Worm (Caenorhabditis elegans) whole organism, L2 larva: ENCODE measurements around the gene btb-6.

Experiments used
- F13H6.1 ChIP-seq: sonication (generic microtip); optimal IDR thresholded peaks from 2 replicates; lab custom pipeline; 2016; ENCODE audit warnings: missing genetic modification characterization, missing compliant biosample characterization
- R02D3.7 ChIP-seq: fragments of 150-350 bp; optimal IDR thresholded peaks from 2 replicates; lab custom pipeline; 2014; ENCODE audit warnings: missing biosample characterization, missing genetic modification characterization
- alr-1 ChIP-seq: fragments of 150-350 bp; optimal IDR thresholded peaks from 2 replicates; lab custom pipeline; 2014; ENCODE audit warnings: missing biosample characterization, missing genetic modification characterization
- aly-2 ChIP-seq: fragments of 150-350 bp; optimal IDR thresholded peaks from 2 replicates; lab custom pipeline; 2014; ENCODE audit warnings: missing biosample characterization, missing genetic modification characterization
- ama-1 ChIP-seq: fragments of 150-350 bp; optimal IDR thresholded peaks from 2 replicates; lab custom pipeline; 2018; ENCODE audit warnings: inconsistent platforms
- blmp-1 ChIP-seq: sonication (generic microtip); optimal IDR thresholded peaks from 2 replicates; lab custom pipeline; 2017; ENCODE audit warnings: missing genetic modification characterization, mild to moderate bottlenecking, missing compliant biosample characterization, antibody characterized with exemption, moderate library complexity; ENCODE audit not compliant: insufficient read depth
- ceh-82 ChIP-seq: fragments of 150-350 bp; optimal IDR thresholded peaks from 2 replicates; lab custom pipeline; 2014; ENCODE audit warnings: missing biosample characterization, missing genetic modification characterization
- crh-2 ChIP-seq: sonication (generic microtip); optimal IDR thresholded peaks from 2 replicates; lab custom pipeline; 2017; ENCODE audit warnings: missing biosample characterization, missing genetic modification characterization
- dmd-4 ChIP-seq: sonication (generic microtip); optimal IDR thresholded peaks from 2 replicates; lab custom pipeline; 2017; ENCODE audit warnings: missing biosample characterization, missing genetic modification characterization
- elt-1 ChIP-seq: fragments of 150-350 bp; optimal IDR thresholded peaks from 2 replicates; lab custom pipeline; 2014; ENCODE audit warnings: missing biosample characterization, missing genetic modification characterization
- elt-3 ChIP-seq: sonication (generic microtip); optimal IDR thresholded peaks from 2 replicates; lab custom pipeline; 2017; ENCODE audit warnings: missing biosample characterization, missing genetic modification characterization
- gmeb-1 ChIP-seq: fragments of 150-350 bp; optimal IDR thresholded peaks from 2 replicates; lab custom pipeline; 2014; ENCODE audit warnings: missing biosample characterization, missing genetic modification characterization
- lin-11 ChIP-seq: fragments of 150-350 bp; sonication (generic microtip); optimal IDR thresholded peaks from 2 replicates; lab custom pipeline; 2014; ENCODE audit warnings: missing biosample characterization, missing genetic modification characterization, inconsistent platforms, mixed read lengths
- lin-39 ChIP-seq: fragments of 150-350 bp; optimal IDR thresholded peaks from 2 replicates; lab custom pipeline; 2014; ENCODE audit warnings: missing biosample characterization, missing genetic modification reagents, missing genetic modification characterization
- mab-5 ChIP-seq: fragments of 150-350 bp; optimal IDR thresholded peaks from 2 replicates; lab custom pipeline; 2014; ENCODE audit warnings: missing biosample characterization, missing genetic modification characterization
- mdl-1 ChIP-seq, 2 experiments: fragments of 150-350 bp in 1 of 2; sonication (generic microtip) in 1 of 2; optimal IDR thresholded peaks; 2 replicates each; lab custom pipeline; 2017; ENCODE audit warnings: missing biosample characterization in 2 of 2, missing genetic modification characterization in 2 of 2
- nhr-10 ChIP-seq: sonication (generic microtip); optimal IDR thresholded peaks from 2 replicates; lab custom pipeline; 2017; ENCODE audit warnings: missing biosample characterization, missing genetic modification characterization
- nhr-11 ChIP-seq: fragments of 150-350 bp; optimal IDR thresholded peaks from 2 replicates; lab custom pipeline; 2014; ENCODE audit warnings: missing biosample characterization, missing genetic modification characterization
- nhr-12 ChIP-seq: fragments of 150-350 bp; optimal IDR thresholded peaks from 2 replicates; lab custom pipeline; 2014; ENCODE audit warnings: missing biosample characterization, missing genetic modification characterization
- nhr-21 ChIP-seq: fragments of 150-350 bp; optimal IDR thresholded peaks from 2 replicates; lab custom pipeline; 2014; ENCODE audit warnings: missing biosample characterization, missing genetic modification characterization
- nhr-23 ChIP-seq: fragments of 150-350 bp; optimal IDR thresholded peaks from 2 replicates; lab custom pipeline; 2014; ENCODE audit warnings: missing biosample characterization, missing genetic modification reagents, missing genetic modification characterization
- nhr-237 ChIP-seq: fragments of 150-350 bp; optimal IDR thresholded peaks from 2 replicates; lab custom pipeline; 2014; ENCODE audit warnings: missing biosample characterization, missing genetic modification characterization
- nhr-25 ChIP-seq: fragments of 150-350 bp; sonication (generic microtip); optimal IDR thresholded peaks from 3 replicates; lab custom pipeline; 2014; ENCODE audit warnings: missing biosample characterization, missing genetic modification characterization
- nhr-77 ChIP-seq: fragments of 150-350 bp; optimal IDR thresholded peaks from 2 replicates; lab custom pipeline; 2014; ENCODE audit warnings: missing biosample characterization, missing genetic modification characterization
- peb-1 ChIP-seq: fragments of 150-350 bp; optimal IDR thresholded peaks from 2 replicates; lab custom pipeline; 2014; ENCODE audit warnings: missing biosample characterization, missing genetic modification characterization
- sem-4 ChIP-seq: fragments of 150-350 bp; optimal IDR thresholded peaks from 2 replicates; lab custom pipeline; 2014; ENCODE audit warnings: missing biosample characterization, missing genetic modification reagents, missing genetic modification characterization
- skn-1 ChIP-seq: sonication (generic microtip); optimal IDR thresholded peaks from 2 replicates; lab custom pipeline; 2017; ENCODE audit warnings: missing biosample characterization, missing genetic modification characterization
- sma-3 ChIP-seq: sonication (generic microtip); optimal IDR thresholded peaks from 2 replicates; lab custom pipeline; 2016; ENCODE audit warnings: missing genetic modification reagents, missing genetic modification characterization, missing compliant biosample characterization
- sma-9 ChIP-seq, 2 experiments: fragments of 150-350 bp in 1 of 2; sonication (generic microtip) in 1 of 2; optimal IDR thresholded peaks; 2 replicates each; lab custom pipeline; 2014 to 2016; ENCODE audit warnings: missing genetic modification characterization in 2 of 2, mild to moderate bottlenecking in 1 of 2, missing biosample characterization in 1 of 2, missing compliant biosample characterization in 1 of 2, missing genetic modification reagents in 1 of 2, moderate library complexity in 1 of 2
- unc-55 ChIP-seq: fragments of 150-350 bp; sonication (generic microtip); optimal IDR thresholded peaks from 3 replicates; lab custom pipeline; 2014; ENCODE audit warnings: missing biosample characterization, missing genetic modification reagents, missing genetic modification characterization
- unc-62 ChIP-seq: fragments of 150-350 bp; optimal IDR thresholded peaks from 2 replicates; lab custom pipeline; 2014; ENCODE audit warnings: missing biosample characterization, missing genetic modification reagents, missing genetic modification characterization
- zag-1 ChIP-seq: fragments of 150-350 bp; optimal IDR thresholded peaks from 2 replicates; lab custom pipeline; 2014; ENCODE audit warnings: missing biosample characterization, missing genetic modification characterization
- ztf-11 ChIP-seq: sonication (generic microtip); optimal IDR thresholded peaks from 2 replicates; lab custom pipeline; 2017; ENCODE audit warnings: missing biosample characterization, missing genetic modification characterization
- ztf-4 ChIP-seq: fragments of 150-350 bp; optimal IDR thresholded peaks from 2 replicates; lab custom pipeline; 2014; ENCODE audit warnings: missing biosample characterization, missing genetic modification characterization

btb-6 gene

DNA sequence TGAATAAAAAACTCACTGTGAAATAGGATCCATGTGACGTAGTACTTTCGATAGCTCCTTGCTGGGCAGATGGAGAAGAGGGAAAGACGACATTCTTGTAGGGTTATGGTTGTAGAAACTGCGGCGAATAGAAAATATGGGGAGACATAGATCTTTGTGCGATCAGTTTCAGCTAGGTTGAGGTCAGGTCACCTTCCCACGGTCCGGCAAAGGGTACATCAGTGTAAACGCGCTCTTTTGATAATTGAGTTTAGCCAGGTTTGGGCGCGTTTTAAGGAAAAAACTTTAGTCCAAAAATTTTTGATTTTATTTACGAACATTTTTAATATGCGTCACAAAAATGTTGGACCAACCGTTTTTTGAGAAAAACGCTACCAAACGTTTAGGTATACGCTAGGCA, 41.0 kb downstream of the btb-6 start, which contains the start of gene F36H5.17:
F36H5.17 (minus strand) TSS at position 101 of the 400 bp plus-strand sequence.
- TF ChIP-seq nhr-237 (tag; lab: Kevin White, UChicago) (no peak), F13H6.1 (no peak), lin-11 (tag; lab: Kevin White, UChicago) (no peak), gmeb-1 (tag; lab: Kevin White, UChicago) (no peak), nhr-21 (tag; lab: Kevin White, UChicago) (no peak), elt-1 (tag; lab: Kevin White, UChicago) (no peak), crh-2 (tag; lab: Kevin White, UChicago) (no peak), peb-1 (tag; lab: Kevin White, UChicago) (no peak), sma-3 (GFP tag; lab: Kevin White, UChicago) (no peak), nhr-10 (tag; lab: Kevin White, UChicago) (no peak), skn-1 (tag; lab: Kevin White, UChicago) (no peak), blmp-1 (tag; lab: Kevin White, UChicago) (no peak)

DNA sequence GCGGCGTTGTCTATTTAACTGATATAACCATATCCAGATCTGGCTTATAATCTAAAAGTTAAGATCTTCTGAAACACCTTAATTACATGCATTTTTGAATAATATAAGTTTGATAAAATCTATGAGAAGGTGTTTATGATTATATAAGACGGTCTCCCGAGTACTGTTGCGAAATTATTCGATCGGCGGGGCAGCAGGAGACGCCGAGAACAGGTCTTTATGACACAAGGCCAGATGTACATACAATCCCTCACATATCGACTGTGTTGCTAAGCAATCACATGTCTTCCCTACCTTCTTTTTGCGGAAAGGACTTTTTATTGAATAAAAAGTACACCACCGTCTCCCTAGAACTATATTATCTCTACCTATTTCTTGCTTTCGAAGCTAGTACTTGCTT, 41.5 kb downstream of the btb-6 start, which contains the start of gene fbxb-53:
fbxb-53 (plus strand) TSS at position 301 of the 400 bp plus-strand sequence.
- TF ChIP-seq elt-3 (tag; lab: Kevin White, UChicago) (no peak), sem-4 (no peak), unc-55 (GFP tag; lab: Kevin White, UChicago) (no peak), nhr-77 (tag; lab: Kevin White, UChicago) (no peak), F13H6.1 (no peak)
- TF ChIP-seq, all 48 proteins: peak for 0

DNA sequence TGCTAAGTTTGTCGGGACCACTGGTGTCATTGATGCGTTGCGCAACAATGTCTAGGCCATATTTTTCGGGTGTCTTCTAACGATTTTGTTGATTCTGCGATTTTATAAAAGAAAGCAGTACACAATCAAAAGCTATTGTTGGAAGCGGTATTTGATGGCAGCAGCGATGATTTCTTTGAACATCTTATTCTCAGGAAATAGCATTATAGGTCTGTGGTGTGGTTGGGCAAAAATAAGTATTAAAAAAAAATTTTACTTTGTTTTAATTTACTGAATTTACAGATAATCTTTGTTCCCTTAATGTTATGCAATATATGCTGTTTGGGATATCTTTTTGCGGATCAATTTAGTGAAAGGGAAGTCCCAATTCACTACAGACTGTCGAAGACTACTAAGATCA, 41.9 kb downstream of the btb-6 start, which contains the start of gene F36H5.10:
F36H5.10 (plus strand) TSS at position 301 of the 400 bp plus-strand sequence.
- TF ChIP-seq lin-39 (tag; lab: Kevin White, UChicago) (no peak), R02D3.7 (no peak), mdl-1 (tag; optimal IDR thresholded peaks at IDR 0.05; lab: Kevin White, UChicago) (no peak), F13H6.1 (no peak), alr-1 (no peak), aly-2 (tag; lab: Kevin White, UChicago) (no peak), sem-4 (no peak), lin-11 (tag; lab: Kevin White, UChicago) (no peak), crh-2 (tag; lab: Kevin White, UChicago) (no peak), nhr-12 (tag; lab: Kevin White, UChicago) (no peak)
- TF ChIP-seq, all 48 proteins: peak for 0

DNA sequence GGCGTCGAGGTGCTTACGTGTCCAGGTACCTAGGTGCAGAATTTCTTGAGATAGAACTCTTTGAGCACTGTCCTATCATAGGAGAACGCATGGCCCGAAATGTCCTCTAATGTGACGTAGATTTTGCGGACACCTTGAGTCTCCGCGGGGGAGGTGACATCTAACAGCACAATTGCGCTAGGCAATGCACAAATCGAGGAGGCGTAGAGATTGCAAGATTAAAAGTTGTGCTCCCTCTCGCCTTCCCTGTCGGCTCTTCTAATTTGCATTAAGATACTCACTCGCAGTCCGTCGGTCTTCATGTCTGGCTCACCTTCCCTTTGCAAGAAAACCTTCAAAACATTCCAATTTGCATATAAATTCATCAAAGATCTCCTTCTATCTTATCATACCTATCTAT, 44.5 kb downstream of the btb-6 start, which contains the start of gene F36H5.18:
F36H5.18 (plus strand) TSS at position 301 of the 400 bp plus-strand sequence.
- TF ChIP-seq unc-55 (GFP tag; lab: Kevin White, UChicago) (no peak), sma-9 (GFP tag; optimal IDR thresholded peaks at IDR 0.05; lab: Kevin White, UChicago) (no peak), sma-9 (tag; optimal IDR thresholded peaks at IDR 0.05; lab: Kevin White, UChicago) (no peak), nhr-25 (no peak), ztf-4 (tag; lab: Kevin White, UChicago) (no peak), nhr-11 (tag; lab: Kevin White, UChicago) (no peak), nhr-12 (tag; lab: Kevin White, UChicago) (no peak), mab-5 (tag; lab: Kevin White, UChicago) (no peak), sem-4 (no peak), nhr-23 (tag; lab: Kevin White, UChicago) (no peak), peb-1 (tag; lab: Kevin White, UChicago) (no peak), unc-62 (GFP tag; lab: Kevin White, UChicago) (no peak), sma-3 (GFP tag; lab: Kevin White, UChicago) (no peak), ama-1 (lab: Kevin White, UChicago) (no peak), dmd-4 (tag; lab: Kevin White, UChicago) (no peak)
- TF ChIP-seq, all 48 proteins: peak for 0

DNA sequence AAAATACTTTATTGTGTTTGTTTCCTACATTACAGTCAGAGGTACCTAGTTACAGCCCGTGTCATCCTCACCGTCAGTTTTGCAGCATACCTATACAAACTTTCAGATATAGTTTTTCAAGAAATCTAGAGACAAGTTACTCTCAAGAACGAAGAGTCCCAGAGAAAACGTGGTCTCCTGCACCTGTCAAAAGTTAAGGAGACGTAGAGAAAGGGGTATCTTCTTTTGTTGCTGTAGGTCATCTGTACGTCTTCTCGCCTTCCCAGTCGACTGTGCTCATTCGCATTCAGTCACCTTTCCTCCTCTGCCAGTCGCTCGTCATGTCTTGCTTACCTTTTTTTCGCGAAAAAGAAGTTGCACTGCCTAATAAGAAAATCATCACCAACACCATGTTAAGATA, 46.5 kb downstream of the btb-6 start, which contains the start of gene F36H5.4:
F36H5.4 (plus strand) TSS at position 301 of the 400 bp plus-strand sequence.
- no peak for TF ChIP-seq aly-2 (tag; lab: Kevin White, UChicago)
- no peak for TF ChIP-seq crh-2 (tag; lab: Kevin White, UChicago)
- TF ChIP-seq ztf-11 (tag; lab: Kevin White, UChicago), result no peak
- TF ChIP-seq sma-3 (GFP tag; lab: Kevin White, UChicago), result no peak
- TF ChIP-seq unc-62 (GFP tag; lab: Kevin White, UChicago), result no peak
- no peak for TF ChIP-seq sem-4
- no peak for TF ChIP-seq elt-3 (tag; lab: Kevin White, UChicago)
- no peak for TF ChIP-seq gmeb-1 (tag; lab: Kevin White, UChicago)
- TF ChIP-seq alr-1, result no peak
- TF ChIP-seq nhr-21 (tag; lab: Kevin White, UChicago), result no peak
- no peak for TF ChIP-seq ceh-82
- no peak for TF ChIP-seq blmp-1 (tag; lab: Kevin White, UChicago)
- TF ChIP-seq zag-1 (tag; lab: Kevin White, UChicago), result no peak
- TF ChIP-seq, all 48 proteins: peak for 0
